Worm (Caenorhabditis elegans) whole organism, late embryonic: ENCODE results near the gene F18A11.5.

ENCODE experiments used
- F13H6.1 ChIP-seq: sonication (generic microtip); optimal IDR thresholded peaks from 2 replicates; lab custom pipeline; 2016; ENCODE audit warnings: missing genetic modification characterization, missing compliant biosample characterization
- K02D7.2 ChIP-seq: sonication (generic microtip); optimal IDR thresholded peaks from 2 replicates; lab custom pipeline; 2017; ENCODE audit warnings: mild to moderate bottlenecking, missing genetic modification characterization, missing compliant biosample characterization
- T23F11.4 ChIP-seq: fragments of 200-800 bp; sonication (Bioruptor generic); optimal IDR thresholded peaks from 2 replicates; lab custom pipeline; 2018; ENCODE audit warnings: mild to moderate bottlenecking, missing genetic modification characterization, missing compliant biosample characterization
- Y22D7AL.16 ChIP-seq: sonication (generic microtip); optimal IDR thresholded peaks from 2 replicates; lab custom pipeline; 2016; ENCODE audit warnings: missing genetic modification characterization, missing compliant biosample characterization
- ama-1 ChIP-seq: fragments of 150-350 bp; optimal IDR thresholded peaks from 2 replicates; lab custom pipeline; 2014
- ceh-2 ChIP-seq: sonication (generic microtip); optimal IDR thresholded peaks from 2 replicates; lab custom pipeline; 2016; ENCODE audit warnings: missing genotype, missing genetic modification characterization, missing compliant biosample characterization
- ceh-24 ChIP-seq: sonication (generic microtip); optimal IDR thresholded peaks from 2 replicates; lab custom pipeline; 2016; ENCODE audit warnings: mild to moderate bottlenecking, missing genetic modification characterization, missing compliant biosample characterization
- ceh-31 ChIP-seq: sonication (generic microtip); optimal IDR thresholded peaks from 2 replicates; lab custom pipeline; 2016; ENCODE audit warnings: missing genetic modification characterization, missing compliant biosample characterization
- ceh-34 ChIP-seq: sonication (generic microtip); optimal IDR thresholded peaks from 2 replicates; lab custom pipeline; 2016; ENCODE audit warnings: mild to moderate bottlenecking, missing genetic modification characterization, missing compliant biosample characterization
- ceh-45 ChIP-seq: fragments of 200-800 bp; sonication (Bioruptor generic); IDR thresholded peaks from 2 replicates; pipeline ENCODE4 v1.3.6; 2022; ENCODE audit warnings: missing genetic modification reagents, missing genetic modification characterization, missing compliant biosample characterization
- ceh-9 ChIP-seq: sonication (generic microtip); optimal IDR thresholded peaks from 2 replicates; lab custom pipeline; 2016; ENCODE audit warnings: mild to moderate bottlenecking, missing genetic modification characterization, inconsistent platforms, missing compliant biosample characterization
- dmd-4 ChIP-seq: sonication (generic microtip); optimal IDR thresholded peaks from 2 replicates; lab custom pipeline; 2016; ENCODE audit warnings: borderline replicate concordance, missing genetic modification characterization, missing compliant biosample characterization
- dve-1 ChIP-seq: sonication (generic microtip); optimal IDR thresholded peaks from 2 replicates; lab custom pipeline; 2017; ENCODE audit warnings: antibody characterized with exemption, mild to moderate bottlenecking, missing genetic modification characterization, missing compliant biosample characterization
- elt-2 ChIP-seq: sonication (generic microtip); optimal IDR thresholded peaks from 2 replicates; lab custom pipeline; 2016; ENCODE audit warnings: missing genetic modification reagents, missing genetic modification characterization, missing compliant biosample characterization
- elt-4 ChIP-seq: sonication (generic microtip); optimal IDR thresholded peaks from 2 replicates; lab custom pipeline; 2016; ENCODE audit warnings: missing genetic modification characterization, missing compliant biosample characterization
- fax-1 ChIP-seq: sonication (generic microtip); optimal IDR thresholded peaks from 2 replicates; lab custom pipeline; 2016; ENCODE audit warnings: missing genotype, missing genetic modification characterization, missing compliant biosample characterization
- fkh-10 ChIP-seq: fragments of 150-350 bp; optimal IDR thresholded peaks from 2 replicates; lab custom pipeline; 2014; ENCODE audit warnings: missing biosample characterization, missing genetic modification reagents, missing genetic modification characterization
- fkh-6 ChIP-seq: sonication (generic microtip); optimal IDR thresholded peaks from 2 replicates; lab custom pipeline; 2016; ENCODE audit warnings: missing genetic modification characterization, missing compliant biosample characterization
- gmeb-2 ChIP-seq: sonication (generic microtip); optimal IDR thresholded peaks from 2 replicates; lab custom pipeline; 2016; ENCODE audit warnings: missing genetic modification characterization, inconsistent platforms, missing compliant biosample characterization
- hlh-13 ChIP-seq: fragments of 200-800 bp; sonication (Bioruptor generic); optimal IDR thresholded peaks from 2 replicates; lab custom pipeline; 2018; ENCODE audit warnings: mild to moderate bottlenecking, missing genetic modification characterization, missing compliant biosample characterization
- hlh-15 ChIP-seq: sonication (generic microtip); optimal IDR thresholded peaks from 2 replicates; lab custom pipeline; 2016; ENCODE audit warnings: missing genetic modification characterization, missing compliant biosample characterization
- hlh-30 ChIP-seq: sonication (generic microtip); optimal IDR thresholded peaks from 2 replicates; lab custom pipeline; 2017; ENCODE audit warnings: antibody characterized with exemption, missing genetic modification characterization, missing compliant biosample characterization; ENCODE audit not compliant: insufficient read depth
- hlh-6 ChIP-seq: sonication (generic microtip); optimal IDR thresholded peaks from 2 replicates; lab custom pipeline; 2016; ENCODE audit warnings: missing genotype, missing genetic modification characterization, missing compliant biosample characterization
- hlh-8 ChIP-seq: sonication (generic microtip); optimal IDR thresholded peaks from 2 replicates; lab custom pipeline; 2016; ENCODE audit warnings: missing genotype, missing genetic modification characterization, missing compliant biosample characterization
- lin-11 ChIP-seq: fragments of 200-800 bp; sonication (Bioruptor generic); optimal IDR thresholded peaks from 2 replicates; lab custom pipeline; 2018; ENCODE audit warnings: mild to moderate bottlenecking, missing genetic modification characterization, missing compliant biosample characterization
- nhr-232 ChIP-seq: sonication (generic microtip); optimal IDR thresholded peaks from 2 replicates; lab custom pipeline; 2016; ENCODE audit warnings: missing genetic modification characterization, missing compliant biosample characterization
- pag-3 ChIP-seq: sonication (generic microtip); optimal IDR thresholded peaks from 2 replicates; lab custom pipeline; 2016; ENCODE audit warnings: missing compliant biosample characterization, missing genetic modification characterization, borderline replicate concordance
- pat-9 ChIP-seq: fragments of 200-800 bp; sonication (Bioruptor generic); optimal IDR thresholded peaks from 2 replicates; lab custom pipeline; 2018; ENCODE audit warnings: mild to moderate bottlenecking, missing genetic modification characterization, moderate library complexity, missing compliant biosample characterization
- pha-2 ChIP-seq: sonication (generic microtip); optimal IDR thresholded peaks from 2 replicates; lab custom pipeline; 2017; ENCODE audit warnings: mild to moderate bottlenecking, missing genetic modification characterization, missing compliant biosample characterization
- pha-4 ChIP-seq: fragments of 150-350 bp; optimal IDR thresholded peaks from 2 replicates; lab custom pipeline; 2018; ENCODE audit warnings: missing biosample characterization, missing genetic modification reagents, missing genetic modification characterization
- pros-1 ChIP-seq: fragments of 150-350 bp; optimal IDR thresholded peaks from 2 replicates; lab custom pipeline; 2014; ENCODE audit warnings: missing biosample characterization, missing genetic modification reagents, missing genetic modification characterization
- sdc-2 ChIP-seq: sonication (generic microtip); optimal IDR thresholded peaks from 2 replicates; lab custom pipeline; 2016; ENCODE audit warnings: missing genotype, missing genetic modification characterization, missing compliant biosample characterization
- sox-2 ChIP-seq: fragments of 200-800 bp; sonication (Bioruptor generic); IDR thresholded peaks from 2 replicates; pipeline ENCODE4 v1.3.6; 2022; ENCODE audit warnings: missing genetic modification reagents, missing genetic modification characterization, missing compliant biosample characterization
- sox-4 ChIP-seq: sonication (generic microtip); optimal IDR thresholded peaks from 2 replicates; lab custom pipeline; 2017; ENCODE audit warnings: mild to moderate bottlenecking, missing genetic modification characterization, inconsistent platforms, missing compliant biosample characterization
- tbx-2 ChIP-seq: sonication (generic microtip); optimal IDR thresholded peaks from 2 replicates; lab custom pipeline; 2016; ENCODE audit warnings: missing genetic modification characterization, missing compliant biosample characterization
- unc-3 ChIP-seq, 2 experiments: fragments of 200-800 bp in 1 of 2; sonication (Bioruptor generic) in 1 of 2; sonication (generic microtip) in 1 of 2; conservative IDR thresholded peaks in 1 of 2; optimal IDR thresholded peaks in 1 of 2; 2 replicates each; pipeline versions ENCODE4 v1.3.6 to Lab custom; 2016 to 2022; ENCODE audit warnings: missing compliant biosample characterization in 2 of 2, missing genetic modification characterization in 2 of 2, missing genetic modification reagents in 1 of 2
- unc-42 ChIP-seq: sonication (generic microtip); optimal IDR thresholded peaks from 2 replicates; lab custom pipeline; 2016; ENCODE audit warnings: missing genotype, missing genetic modification characterization, missing compliant biosample characterization
- ztf-16 ChIP-seq: sonication (generic microtip); optimal IDR thresholded peaks from 2 replicates; lab custom pipeline; 2017; ENCODE audit warnings: missing genetic modification characterization, missing compliant biosample characterization

The F18A11.5 gene

DNA sequence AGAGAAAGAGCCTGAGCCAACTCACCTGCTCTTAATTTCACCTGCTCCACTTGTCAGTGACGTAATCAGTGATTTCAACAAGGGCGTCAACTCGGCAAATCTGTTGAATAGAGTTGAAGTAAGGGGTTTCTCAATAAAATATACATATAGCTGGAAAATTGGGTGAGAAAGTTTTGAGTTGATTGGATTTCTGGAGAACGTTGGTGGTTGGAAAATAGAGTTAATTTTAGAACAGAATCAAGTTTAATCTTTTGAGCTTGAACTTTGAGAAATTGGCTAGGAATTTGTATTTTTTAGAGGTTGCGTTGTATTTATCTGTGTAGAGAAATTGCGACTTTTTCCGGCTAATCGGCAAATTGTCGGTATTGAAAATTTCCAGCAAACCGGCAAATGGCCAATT is 44.5 kb downstream of the F18A11.5 start, which contains the start of gene Y38F1A.4:
Gene Y38F1A.4 (minus strand): TSS at position 101 of the 400 bp plus-strand sequence.
- no peak for TF ChIP-seq ama-1
- TF ChIP-seq ceh-31 = no peak
- TF ChIP-seq pros-1 (tag; lab: Kevin White, UChicago) = no peak
- no peak for TF ChIP-seq F13H6.1 (tag; lab: Kevin White, UChicago)
- no peak for TF ChIP-seq tbx-2 (tag; lab: Kevin White, UChicago)
- no peak for TF ChIP-seq sox-4 (tag; lab: Kevin White, UChicago)
- TF ChIP-seq ceh-24 (tag; lab: Kevin White, UChicago) = no peak
- TF ChIP-seq dve-1 (tag; lab: Kevin White, UChicago) = no peak
- TF ChIP-seq ceh-34 (tag; lab: Kevin White, UChicago) = no peak
- no peak for TF ChIP-seq ztf-16
- no peak for TF ChIP-seq fax-1 (tag; lab: Kevin White, UChicago)
- TF ChIP-seq pha-4 = no peak
- no peak for TF ChIP-seq K02D7.2
- TF ChIP-seq unc-3 (GFP tag; conservative IDR thresholded peaks at IDR 0.05; lab: Robert Waterston, UW) = no peak
- no peak for TF ChIP-seq unc-3 (tag; optimal IDR thresholded peaks at IDR 0.05; lab: Kevin White, UChicago)
- TF ChIP-seq lin-11 (tag; lab: Kevin White, UChicago) = no peak
- TF ChIP-seq hlh-13 (GFP tag; lab: Kevin White, UChicago) = no peak
- TF ChIP-seq ceh-45 = no peak
- no peak for TF ChIP-seq fkh-6 (tag; lab: Kevin White, UChicago)
- TF ChIP-seq hlh-30 (tag; lab: Kevin White, UChicago) = no peak
- TF ChIP-seq, all 69 proteins: peak for 0

DNA sequence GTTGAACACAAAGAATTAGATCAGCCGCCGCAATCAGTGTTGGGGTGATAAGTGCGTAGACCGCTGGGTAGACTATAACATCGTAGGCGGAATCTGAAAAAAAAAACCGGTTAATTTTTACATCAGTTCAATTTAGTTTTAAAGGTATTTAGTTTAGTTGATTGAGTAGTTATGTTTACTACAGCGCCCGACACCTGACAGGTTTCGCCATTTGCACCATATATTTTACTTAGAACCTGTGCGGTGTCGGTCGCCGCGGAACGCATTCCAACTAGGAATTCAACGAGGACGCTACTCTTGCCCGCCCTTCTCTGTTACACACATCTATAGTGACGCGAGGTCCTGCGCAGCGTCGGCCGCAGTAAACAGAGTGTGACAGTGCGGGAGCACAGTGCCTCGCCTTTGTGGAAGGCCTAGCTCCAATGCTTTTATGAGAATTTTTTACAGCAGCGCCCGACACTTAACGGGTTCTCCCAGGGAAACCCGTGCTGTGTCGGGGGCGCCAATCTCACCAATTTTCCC is 45.6 kb downstream of the F18A11.5 start:
- peak; percentile 20 for TF ChIP-seq hlh-6
- TF ChIP-seq ceh-34 (tag; lab: Kevin White, UChicago) = no peak

DNA sequence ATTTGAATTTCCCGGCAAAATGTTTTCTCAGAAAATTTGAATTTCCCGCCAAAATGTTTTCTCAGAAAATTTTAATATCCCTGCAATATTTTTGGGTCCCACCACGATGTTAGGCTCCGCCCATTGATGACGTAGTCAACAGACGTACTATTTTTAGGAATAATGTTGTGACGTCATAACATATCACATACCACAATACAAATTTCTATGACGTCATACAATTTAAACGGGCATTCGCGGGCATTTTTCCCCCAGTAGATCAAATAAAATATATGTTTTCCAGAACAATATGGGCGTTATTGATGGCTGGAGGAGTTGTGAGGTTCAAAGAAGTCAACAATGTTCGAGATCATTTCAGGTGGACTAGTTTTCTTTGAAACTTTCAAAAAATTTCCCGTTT is 47.8 kb downstream of the F18A11.5 start:
- TF ChIP-seq gmeb-2 (tag; lab: Kevin White, UChicago) (no peak), unc-42 (no peak), sdc-2 (no peak), pat-9 (tag; lab: Kevin White, UChicago) (no peak), elt-4 (tag; lab: Kevin White, UChicago) (no peak), ceh-2 (tag; lab: Kevin White, UChicago) (no peak), ceh-24 (tag; lab: Kevin White, UChicago) (no peak), hlh-8 (tag; lab: Kevin White, UChicago) (no peak), Y22D7AL.16 (tag; lab: Kevin White, UChicago) (no peak), fkh-10 (GFP tag; lab: Kevin White, UChicago) (no peak), nhr-232 (tag; lab: Kevin White, UChicago) (no peak), pag-3 (tag; lab: Kevin White, UChicago) (no peak), dve-1 (tag; lab: Kevin White, UChicago) (no peak), pha-4 (no peak), hlh-30 (tag; lab: Kevin White, UChicago) (no peak)

DNA sequence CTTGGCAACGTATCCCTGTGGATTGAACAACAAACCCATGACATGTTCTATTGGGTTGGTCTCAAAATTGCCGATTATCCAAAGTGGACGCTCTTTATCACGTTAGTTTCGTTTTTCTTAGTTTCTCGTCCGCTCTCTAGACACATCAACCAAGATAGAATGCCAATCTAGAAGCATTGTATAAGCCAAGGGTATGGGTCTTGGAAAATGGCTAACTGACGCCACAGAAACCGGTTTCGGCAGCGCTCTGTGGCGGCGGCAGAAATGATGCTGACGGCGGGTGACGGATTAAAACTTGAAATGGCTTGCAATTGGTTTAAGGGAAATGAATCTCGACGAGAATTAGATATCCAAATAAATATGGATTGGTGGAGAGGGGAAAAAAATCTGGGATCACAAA is 48.5 kb downstream of the F18A11.5 start:
- no peak for TF ChIP-seq ceh-45
- TF ChIP-seq ceh-9 (tag; lab: Kevin White, UChicago) = no peak
- no peak for TF ChIP-seq sdc-2
- TF ChIP-seq elt-2 (tag; lab: Kevin White, UChicago) = no peak
- TF ChIP-seq ceh-34 (tag; lab: Kevin White, UChicago) = no peak
- no peak for TF ChIP-seq hlh-15 (tag; lab: Kevin White, UChicago)
- TF ChIP-seq pha-2 (tag; lab: Kevin White, UChicago) = no peak
- no peak for TF ChIP-seq hlh-6
- no peak for TF ChIP-seq sox-2 (GFP tag; lab: Robert Waterston, UW)
- TF ChIP-seq dmd-4 = no peak
- TF ChIP-seq T23F11.4 (GFP tag; lab: Kevin White, UChicago) = no peak
